Worm (Caenorhabditis elegans) whole organism, young adult: Measurements from ENCODE around the gene T02H6.11.

Experiments used
- B0336.3 ChIP-seq: fragments of 200-800 bp; sonication (Bioruptor generic); IDR thresholded peaks from 2 replicates; pipeline ENCODE4 v1.3.6; 2022; ENCODE audit warnings: missing genetic modification characterization, missing compliant biosample characterization
- Y53F4B.3 ChIP-seq: fragments of 200-800 bp; sonication (Bioruptor generic); IDR thresholded peaks from 2 replicates; pipeline ENCODE4 v1.3.6; 2022; ENCODE audit warnings: missing genetic modification reagents, missing genetic modification characterization, missing compliant biosample characterization
- egl-18 ChIP-seq: fragments of 200-800 bp; sonication (Bioruptor generic); IDR thresholded peaks from 2 replicates; pipeline ENCODE4 v1.3.6; 2022; ENCODE audit warnings: missing genetic modification reagents, missing genetic modification characterization, missing compliant biosample characterization
- lir-1 ChIP-seq: fragments of 200-800 bp; sonication (Bioruptor generic); conservative IDR thresholded peaks from 2 replicates; pipeline ENCODE4 v1.3.6; 2022; ENCODE audit warnings: missing genetic modification reagents, missing genetic modification characterization, missing compliant biosample characterization
- lsy-27 ChIP-seq: sonication (generic microtip); optimal IDR thresholded peaks from 2 replicates; lab custom pipeline; 2017; ENCODE audit warnings: missing genetic modification characterization, mild to moderate bottlenecking, missing compliant biosample characterization, antibody characterized with exemption, missing genotype, borderline replicate concordance; ENCODE audit not compliant: insufficient read depth
- nfyb-1 ChIP-seq: fragments of 200-800 bp; sonication (Bioruptor generic); IDR thresholded peaks from 2 replicates; pipeline ENCODE4 v1.3.6; 2022; ENCODE audit warnings: missing genetic modification reagents, missing genetic modification characterization, missing compliant biosample characterization
- nhr-90 ChIP-seq: sonication (generic microtip); optimal IDR thresholded peaks from 2 replicates; lab custom pipeline; 2016; ENCODE audit warnings: missing genotype, mild to moderate bottlenecking, missing genetic modification characterization, missing compliant biosample characterization
- rec-8 ChIP-seq, 2 experiments: sonication (generic microtip); optimal IDR thresholded peaks; 2 replicates each; lab custom pipeline; 2016; ENCODE audit warnings: mild to moderate bottlenecking in 2 of 2, missing genetic modification characterization in 2 of 2, missing genetic modification reagents in 2 of 2, missing genotype in 2 of 2, missing biosample characterization in 1 of 2, missing compliant biosample characterization in 1 of 2, moderate library complexity in 1 of 2
- sea-2 ChIP-seq: fragments of 200-800 bp; sonication (Bioruptor generic); IDR thresholded peaks from 2 replicates; pipeline ENCODE4 v1.3.6; 2022; ENCODE audit warnings: missing genetic modification characterization, missing compliant biosample characterization
- snpc-4 ChIP-seq, 5 experiments: fragments of 150-350 bp in 1 of 5; sonication (generic microtip) in 4 of 5; optimal IDR thresholded peaks; 2 replicates each; lab custom pipeline; 2014 to 2018; ENCODE audit warnings: missing genetic modification characterization in 5 of 5, missing biosample characterization in 3 of 5, antibody characterized with exemption in 2 of 5, mild to moderate bottlenecking in 2 of 5, missing compliant biosample characterization in 2 of 5, missing genotype in 2 of 5, moderate library complexity in 2 of 5, missing genetic modification reagents in 1 of 5
- unc-62 ChIP-seq: fragments of 150-350 bp; optimal IDR thresholded peaks from 2 replicates; lab custom pipeline; 2014; ENCODE audit warnings: missing biosample characterization, missing genetic modification reagents, missing genetic modification characterization
- ztf-22 ChIP-seq: fragments of 200-800 bp; sonication (Bioruptor generic); optimal IDR thresholded peaks from 2 replicates; lab custom pipeline; 2018; ENCODE audit warnings: mild to moderate bottlenecking, missing genetic modification characterization, moderate library complexity, missing compliant biosample characterization

- TF ChIP-seq nhr-90 (tag; lab: Kevin White, UChicago): no peak
- TF ChIP-seq rec-8 (tag; optimal IDR thresholded peaks at IDR 0.05; lab: Kevin White, UChicago): no peak
- no peak for TF ChIP-seq B0336.3 (GFP tag; lab: Robert Waterston, UW)
- no peak for TF ChIP-seq ztf-22 (GFP tag; lab: Kevin White, UChicago)
- no peak for TF ChIP-seq lir-1 (GFP tag; lab: Robert Waterston, UW)
- no peak for TF ChIP-seq Y53F4B.3 (GFP tag; lab: Robert Waterston, UW)
- TF ChIP-seq sea-2 (GFP tag; lab: Robert Waterston, UW): no peak
- TF ChIP-seq lsy-27 (tag; lab: Kevin White, UChicago): no peak
- TF ChIP-seq nfyb-1 (GFP tag; lab: Robert Waterston, UW): no peak
- TF ChIP-seq unc-62: no peak
- TF ChIP-seq egl-18 (GFP tag; lab: Robert Waterston, UW): no peak
- no peak for TF ChIP-seq snpc-4 (GFP tag; optimal IDR thresholded peaks at IDR 0.05; lab: Kevin White, UChicago)
- no peak for TF ChIP-seq snpc-4 (tag; optimal IDR thresholded peaks at IDR 0.05; lab: Kevin White, UChicago)
These were observed 29.9 kb downstream of the T02H6.11 start, which contains the start of gene sri-46 for ce11 chrII:671025-671424.
